Worm (Caenorhabditis elegans) whole organism, early embryonic: Measurements from ENCODE around the gene gcy-33.

Experiments
- B0310.2 ChIP-seq: sonication (generic microtip); optimal IDR thresholded peaks from 2 replicates; lab custom pipeline; 2016; ENCODE audit warnings: mild to moderate bottlenecking, missing genetic modification characterization, missing compliant biosample characterization
- F13C5.2 ChIP-seq: sonication (generic microtip); optimal IDR thresholded peaks from 2 replicates; lab custom pipeline; 2017; ENCODE audit warnings: mild to moderate bottlenecking, missing genetic modification characterization, inconsistent platforms, missing compliant biosample characterization
- aly-1 ChIP-seq: sonication (generic microtip); optimal IDR thresholded peaks from 2 replicates; lab custom pipeline; 2016; ENCODE audit warnings: missing genetic modification characterization, missing compliant biosample characterization
- ama-1 ChIP-seq: fragments of 150-350 bp; optimal IDR thresholded peaks from 2 replicates; lab custom pipeline; 2014
- ceh-36 ChIP-seq: sonication (generic microtip); optimal IDR thresholded peaks from 2 replicates; lab custom pipeline; 2016; ENCODE audit warnings: missing genetic modification characterization, inconsistent platforms, missing compliant biosample characterization
- ets-7 ChIP-seq: sonication (generic microtip); optimal IDR thresholded peaks from 2 replicates; lab custom pipeline; 2016; ENCODE audit warnings: missing genotype, missing genetic modification characterization, missing compliant biosample characterization
- flt-1 ChIP-seq: fragments of 200-800 bp; sonication (Bioruptor generic); IDR thresholded peaks from 2 replicates; pipeline ENCODE4 v1.3.6; 2022; ENCODE audit warnings: missing genetic modification characterization, missing compliant biosample characterization
- hmg-4 ChIP-seq: fragments of 200-800 bp; sonication (Bioruptor generic); optimal IDR thresholded peaks from 2 replicates; lab custom pipeline; 2018; ENCODE audit warnings: mild to moderate bottlenecking, missing genetic modification characterization, missing compliant biosample characterization
- hnd-1 ChIP-seq: sonication (generic microtip); optimal IDR thresholded peaks from 2 replicates; lab custom pipeline; 2016; ENCODE audit warnings: missing genetic modification characterization, missing compliant biosample characterization
- pes-1 ChIP-seq: fragments of 200-800 bp; sonication (Bioruptor generic); IDR thresholded peaks from 2 replicates; pipeline ENCODE4 v1.3.6; 2022; ENCODE audit warnings: missing genetic modification reagents, missing genetic modification characterization, missing compliant biosample characterization
- sea-1 ChIP-seq: fragments of 200-800 bp; sonication (Bioruptor generic); conservative IDR thresholded peaks from 2 replicates; pipeline ENCODE4 v1.3.6; 2022; ENCODE audit warnings: missing genetic modification characterization, missing compliant biosample characterization
- tbx-11 ChIP-seq: fragments of 200-800 bp; sonication (Bioruptor generic); IDR thresholded peaks from 2 replicates; pipeline ENCODE4 v1.3.6; 2022; ENCODE audit warnings: missing genetic modification characterization, missing compliant biosample characterization
- tra-4 ChIP-seq: sonication (generic microtip); optimal IDR thresholded peaks from 2 replicates; lab custom pipeline; 2017; ENCODE audit warnings: missing genetic modification characterization, missing compliant biosample characterization

ce11 chrV:12001747-12002456 is at the start of gene gcy-33:
- TF ChIP-seq pes-1 (peak; percentile 98), ceh-36 (peak; percentile 97), flt-1 (GFP tag; lab: Robert Waterston, UW) (peak; percentile 98), ama-1 (lab: Kevin White, UChicago) (no peak), ets-7 (peak; percentile 93), hnd-1 (peak; percentile 89), tbx-11 (GFP tag; lab: Robert Waterston, UW) (peak; percentile 98), aly-1 (tag; lab: Kevin White, UChicago) (peak; percentile 98), F13C5.2 (tag; lab: Kevin White, UChicago) (peak; percentile 97), sea-1 (GFP tag; lab: Robert Waterston, UW) (peak; percentile 93), tra-4 (tag; lab: Kevin White, UChicago) (peak; percentile 93), B0310.2 (peak; percentile 96), hmg-4 (GFP tag; lab: Kevin White, UChicago) (peak; percentile 99)
